Fruit fly (Drosophila melanogaster) whole organism: ENCODE data around the gene CG7611.
A peak's percentile ranks its signal among the peaks of the same experiment; 100 is the strongest.

ENCODE experiments used
- CG8478 ChIP-seq: fragments of >200 bp; optimal IDR thresholded peaks from 2 replicates; lab custom pipeline; 2018; ENCODE audit warnings: inconsistent platforms
- Dll ChIP-seq: fragments of >200 bp; optimal IDR thresholded peaks from 2 replicates; lab custom pipeline; 2017
- EcR ChIP-seq, 2 experiments: fragments of >200 bp; optimal IDR thresholded peaks; 2 replicates each; lab custom pipeline; 2017; ENCODE audit warnings: missing biosample characterization in 2 of 2, missing genetic modification characterization in 2 of 2, missing genetic modification reagents in 2 of 2
- pan ChIP-seq: fragments of >200 bp; optimal IDR thresholded peaks from 2 replicates; lab custom pipeline; 2017
- psq ChIP-seq: fragments of >200 bp; optimal IDR thresholded peaks from 2 replicates; lab custom pipeline; 2017
- usp ChIP-seq: fragments of >200 bp; optimal IDR thresholded peaks from 2 replicates; lab custom pipeline; 2017; ENCODE audit warnings: missing biosample characterization, missing genetic modification characterization, mixed read lengths

Gene CG7611

DNA sequence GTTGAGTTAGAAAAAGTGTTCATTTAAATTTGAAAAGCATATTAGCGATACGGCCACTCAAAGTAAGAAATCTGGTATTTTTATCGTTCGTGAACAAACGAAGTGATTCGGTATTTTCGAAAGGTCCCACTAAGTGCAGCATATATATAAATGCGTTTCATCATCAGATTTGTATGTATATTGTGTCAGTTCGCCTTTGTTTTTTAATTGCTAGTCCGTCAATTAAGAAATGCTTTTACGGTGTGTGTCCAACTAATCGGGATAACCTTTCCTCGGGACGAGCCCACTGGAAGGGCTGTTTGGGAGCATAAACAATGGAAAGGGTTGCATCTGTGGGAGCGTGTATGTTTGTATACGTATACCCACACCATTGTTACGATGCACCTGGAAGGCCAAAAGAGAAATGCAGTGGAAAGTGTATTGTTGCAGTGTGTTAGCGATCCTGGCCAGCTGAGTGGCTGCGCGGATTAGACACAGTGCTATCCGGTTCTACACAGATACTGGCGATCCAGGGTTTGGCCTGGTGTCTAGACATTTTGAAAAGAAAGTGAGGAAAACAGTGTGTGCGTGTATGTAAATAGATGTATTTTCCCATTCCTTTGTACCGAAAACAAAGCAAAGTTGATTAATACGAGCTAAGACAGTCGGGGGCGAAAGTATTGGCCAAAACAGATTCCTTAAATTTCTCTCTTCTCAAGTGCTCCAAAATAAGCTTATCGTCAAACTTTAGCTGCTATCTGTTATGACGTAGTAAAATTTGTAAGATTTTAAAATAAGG is at the start of gene CG7611:
TSS of gene CG7611 (plus strand) at position 128 of the 778 bp plus-strand sequence.
- TF ChIP-seq Dll (no peak), psq (lab: Kevin White, UChicago) (no peak), CG8478 (lab: Kevin White, UChicago) (no peak), pan (no peak), EcR (GFP tag; optimal IDR thresholded peaks at IDR 0.05; lab: Kevin White, UChicago) (no peak), usp (GFP tag; lab: Kevin White, UChicago) (no peak)

dm6 chr3L:21476429-21477006 is 46.5 kb upstream of the CG7611 start, which contains the start of gene croc:
Gene croc (minus strand): TSS chr3L:21476479.
- no peak for TF ChIP-seq Dll
- TF ChIP-seq CG8478 (lab: Kevin White, UChicago), result peak; percentile 88

- no peak for TF ChIP-seq pan
- TF ChIP-seq usp (GFP tag; lab: Kevin White, UChicago), result no peak
- TF ChIP-seq psq (lab: Kevin White, UChicago), result no peak
- TF ChIP-seq CG8478 (lab: Kevin White, UChicago), result no peak
- TF ChIP-seq EcR (GFP tag; optimal IDR thresholded peaks at IDR 0.05; lab: Kevin White, UChicago), result no peak
- no peak for TF ChIP-seq Dll
Measured at dm6 chr3L:21477866-21478265, 45.1 kb upstream of the CG7611 start.

- TF ChIP-seq Dll, result peak; percentile 8
- peak; percentile 67 for TF ChIP-seq CG8478 (lab: Kevin White, UChicago)
- no peak for TF ChIP-seq EcR (GFP tag; optimal IDR thresholded peaks at IDR 0.05; lab: Kevin White, UChicago)
Measured at dm6 chr3L:21479636-21480035, 43.4 kb upstream of the CG7611 start.

DNA sequence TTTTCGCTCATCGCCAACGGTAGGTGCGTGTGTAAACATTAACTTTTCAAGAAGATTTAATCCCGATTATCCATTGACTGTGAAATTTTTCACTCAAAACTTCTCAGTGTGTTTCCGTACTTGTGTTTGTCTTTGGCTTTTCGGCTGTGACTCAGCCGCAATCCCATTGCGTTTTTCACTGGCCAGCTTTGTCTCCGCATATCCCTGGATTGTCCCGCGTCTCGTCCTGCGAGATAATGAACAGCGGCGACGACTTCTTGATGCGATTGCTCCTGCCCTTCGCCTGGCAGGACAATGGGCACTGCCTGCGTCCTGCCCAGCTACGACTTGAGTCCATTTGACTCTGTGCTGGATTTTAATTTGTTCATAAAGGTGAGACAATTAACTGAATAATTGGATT is 40.9 kb upstream of the CG7611 start:
- TF ChIP-seq EcR (GFP tag; optimal IDR thresholded peaks at IDR 0.05; lab: Kevin White, UChicago) (no peak), pan (no peak), Dll (no peak), CG8478 (lab: Kevin White, UChicago) (no peak), psq (lab: Kevin White, UChicago) (no peak), usp (GFP tag; lab: Kevin White, UChicago) (no peak)

- no peak for TF ChIP-seq pan
- no peak for TF ChIP-seq psq (lab: Kevin White, UChicago)
- TF ChIP-seq Dll, result no peak
- no peak for TF ChIP-seq usp (GFP tag; lab: Kevin White, UChicago)
- no peak for TF ChIP-seq CG8478 (lab: Kevin White, UChicago)
- no peak for TF ChIP-seq EcR (GFP tag; optimal IDR thresholded peaks at IDR 0.05; lab: Kevin White, UChicago)
Measured at dm6 chr3L:21483837-21484236, 39.1 kb upstream of the CG7611 start.

DNA sequence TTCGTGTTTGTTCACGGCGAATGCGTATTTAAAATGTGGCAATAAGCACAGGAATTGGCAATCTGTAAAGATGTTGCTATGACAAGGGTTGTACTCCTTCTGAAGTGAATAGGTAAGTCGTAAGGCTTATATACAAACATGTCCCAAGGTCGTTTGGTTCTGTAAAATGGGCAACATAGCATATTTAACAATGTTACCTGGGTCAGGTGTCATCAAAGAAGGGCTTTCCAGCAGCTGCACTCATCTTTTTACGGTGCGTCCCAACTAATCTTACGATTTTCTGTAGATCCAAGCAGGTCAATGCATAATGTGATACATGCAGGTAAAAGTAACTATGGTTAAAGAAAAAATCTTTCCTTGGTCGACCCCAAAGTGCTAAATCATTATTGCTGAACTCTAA is 32.5 kb upstream of the CG7611 start, which contains the start of gene Neu2:
TSS of gene Neu2 (minus strand) at position 101 of the 400 bp plus-strand sequence.
- TF ChIP-seq pan (no peak), usp (GFP tag; lab: Kevin White, UChicago) (no peak), CG8478 (lab: Kevin White, UChicago) (no peak), Dll (no peak), psq (lab: Kevin White, UChicago) (no peak), EcR (GFP tag; optimal IDR thresholded peaks at IDR 0.05; lab: Kevin White, UChicago) (no peak)

DNA sequence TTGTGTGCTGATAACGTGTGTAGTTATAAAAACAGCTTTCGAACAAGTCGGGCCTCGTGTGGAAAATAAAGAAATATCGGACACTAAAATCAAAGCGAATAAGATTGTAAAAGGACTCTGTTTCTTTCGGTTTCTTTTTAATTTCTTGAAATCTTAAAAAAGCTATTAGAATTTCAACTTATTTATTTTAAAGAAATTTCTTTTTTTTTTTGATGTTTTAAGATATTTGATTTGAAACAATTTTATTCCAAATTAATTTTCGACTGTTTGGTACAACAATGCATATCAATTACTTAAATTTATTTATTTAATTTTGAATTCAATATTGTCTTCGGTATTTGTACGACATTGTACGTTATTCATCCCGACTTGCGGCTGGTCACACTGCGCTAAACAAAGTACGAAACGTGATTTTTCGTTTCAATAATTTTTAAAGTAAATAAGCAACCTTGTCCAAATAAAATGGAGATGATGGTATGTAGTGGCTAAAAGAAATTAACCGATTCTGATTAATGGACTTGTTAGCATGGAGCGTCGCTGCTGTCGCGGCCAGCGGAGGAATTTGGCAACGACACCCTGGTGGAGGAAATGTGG is 30.2 kb upstream of the CG7611 start, which contains the start of the genes CG7202 and CG7519:
TSS of gene CG7202 (minus strand) at position 51 of the 594 bp plus-strand sequence.
TSS of gene CG7519 (plus strand) at position 361 of the 594 bp plus-strand sequence.
- TF ChIP-seq pan, result no peak
- no peak for TF ChIP-seq Dll
- no peak for TF ChIP-seq EcR (GFP tag; optimal IDR thresholded peaks at IDR 0.05; lab: Kevin White, UChicago)
- TF ChIP-seq CG8478 (lab: Kevin White, UChicago), result no peak
- no peak for TF ChIP-seq psq (lab: Kevin White, UChicago)
- no peak for TF ChIP-seq usp (GFP tag; lab: Kevin White, UChicago)

dm6 chr3L:21496502-21496864 is 26.5 kb upstream of the CG7611 start:
- no peak for TF ChIP-seq psq (lab: Kevin White, UChicago)
- TF ChIP-seq Dll, result no peak

DNA sequence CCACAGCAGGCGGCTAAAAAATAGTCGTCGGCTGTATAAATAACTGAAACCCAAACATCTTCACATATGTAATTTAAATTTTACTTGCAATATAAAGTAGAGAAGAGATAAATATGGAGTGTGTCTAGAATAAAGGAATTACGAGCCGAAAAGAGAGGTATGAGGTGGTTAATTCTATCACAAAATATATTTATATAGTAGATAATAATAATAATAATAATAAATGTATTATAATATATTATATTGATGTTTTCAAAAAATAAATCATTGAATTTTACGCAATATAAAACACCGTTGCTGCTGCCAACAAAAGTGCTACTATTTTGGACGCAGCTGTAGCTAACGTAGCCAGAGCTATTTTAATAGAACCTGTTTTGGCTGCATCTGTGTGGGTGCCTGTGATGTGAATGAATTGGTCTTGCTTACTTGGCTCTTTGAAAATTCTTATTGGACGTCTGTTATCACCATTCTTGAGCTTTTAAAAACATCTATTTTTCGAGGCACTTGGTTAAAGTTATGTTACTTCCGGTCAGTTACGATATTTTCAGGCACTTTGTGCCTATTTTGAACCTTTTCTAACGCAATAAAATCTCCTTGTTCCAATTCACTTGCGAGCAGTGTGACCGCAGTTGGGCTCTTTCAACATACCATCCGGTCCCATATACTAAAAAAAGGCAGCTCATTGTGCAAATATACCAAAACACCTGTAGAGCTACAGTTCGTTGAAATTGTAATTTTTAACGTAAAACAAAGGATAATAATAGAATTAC is 25.9 kb upstream of the CG7611 start, which contains the start of gene Hr78:
TSS of gene Hr78 (minus strand) at position 630 of the 770 bp plus-strand sequence.
- no peak for TF ChIP-seq EcR (GFP tag; optimal IDR thresholded peaks at IDR 0.05; lab: Kevin White, UChicago)
- TF ChIP-seq usp (GFP tag; lab: Kevin White, UChicago), result no peak
- TF ChIP-seq psq (lab: Kevin White, UChicago), result no peak
- TF ChIP-seq Dll, result no peak
- no peak for TF ChIP-seq pan
- no peak for TF ChIP-seq CG8478 (lab: Kevin White, UChicago)

dm6 chr3L:21501172-21501571 is 21.8 kb upstream of the CG7611 start, which contains the start of gene Est-Q:
Gene Est-Q (plus strand): TSS chr3L:21501421.
- TF ChIP-seq CG8478 (lab: Kevin White, UChicago) (no peak), EcR (GFP tag; optimal IDR thresholded peaks at IDR 0.05; lab: Kevin White, UChicago) (no peak), pan (no peak), Dll (no peak), usp (GFP tag; lab: Kevin White, UChicago) (no peak), psq (lab: Kevin White, UChicago) (no peak)
